Fruit fly (Drosophila melanogaster): Measurements from ENCODE around the gene CG14275.

The CG14275 gene

dm6 chr2L:8328526-8329097, 1.4 kb downstream of the CG14275 start:
- no peak for TF ChIP-seq CG34367 (tag; optimal IDR thresholded peaks at IDR 0.05)
- TF ChIP-seq CG8301 (tag; optimal IDR thresholded peaks at IDR 0.05), result no peak
- TF ChIP-seq CG14655 (GFP tag; optimal IDR thresholded peaks at IDR 0.05), result no peak
- TF ChIP-seq CG10348 (GFP tag; IDR thresholded peaks at IDR 0.05), result no peak
- no peak for TF ChIP-seq rn (GFP tag; IDR thresholded peaks at IDR 0.05)
- no peak for TF ChIP-seq CG4496 (GFP tag; IDR thresholded peaks at IDR 0.05)
- TF ChIP-seq Pif1B (GFP tag; optimal IDR thresholded peaks at IDR 0.05), result no peak
- TF ChIP-seq CG12605 (GFP tag; IDR thresholded peaks at IDR 0.05), result no peak
- no peak for TF ChIP-seq CG17806 (tag; optimal IDR thresholded peaks at IDR 0.05)
- no peak for TF ChIP-seq CG8159 (tag; optimal IDR thresholded peaks at IDR 0.05)
- no peak for TF ChIP-seq CG13204 (GFP tag; optimal IDR thresholded peaks at IDR 0.05)
- no peak for TF ChIP-seq Pif1A (GFP tag; optimal IDR thresholded peaks at IDR 0.05)
- TF ChIP-seq gl (tag; optimal IDR thresholded peaks at IDR 0.05), result no peak
- no peak for TF ChIP-seq Snoo (tag; optimal IDR thresholded peaks at IDR 0.05)
- no peak for TF ChIP-seq fd96Ca (GFP tag; IDR thresholded peaks at IDR 0.05)
- TF ChIP-seq Ets98B (GFP tag; IDR thresholded peaks at IDR 0.05), result no peak
- TF ChIP-seq D1 (tag; optimal IDR thresholded peaks at IDR 0.05), result no peak

- TF ChIP-seq CG8159 (tag; optimal IDR thresholded peaks at IDR 0.05) (no peak), Pif1B (GFP tag; optimal IDR thresholded peaks at IDR 0.05) (no peak), CG15710 (tag; optimal IDR thresholded peaks at IDR 0.05) (no peak), CG10348 (GFP tag; IDR thresholded peaks at IDR 0.05) (no peak), CG14655 (GFP tag; optimal IDR thresholded peaks at IDR 0.05) (no peak), Ets98B (GFP tag; IDR thresholded peaks at IDR 0.05) (no peak)
Observed at dm6 chr2L:8333185-8333584, 5.9 kb downstream of the CG14275 start.

DNA sequence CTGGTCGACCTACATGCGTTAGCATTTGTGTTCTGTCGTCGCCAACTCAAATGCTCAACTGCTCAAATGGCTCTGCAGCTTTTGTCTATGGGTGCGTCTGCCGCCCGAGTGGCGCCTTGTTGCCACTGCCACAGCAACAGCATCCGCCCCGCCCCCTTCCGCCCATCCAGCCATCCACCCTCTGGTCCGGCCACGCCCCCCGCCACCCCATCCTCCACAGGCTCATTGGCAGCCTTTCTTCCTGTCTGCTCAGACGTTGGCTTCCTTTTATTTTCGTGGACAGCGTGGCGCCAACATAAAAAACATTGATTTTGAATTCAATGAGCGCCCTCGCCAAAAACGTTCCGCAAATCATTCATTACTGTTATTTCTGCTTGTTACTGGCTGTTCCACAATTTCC, 6.4 kb downstream of the CG14275 start:
- no peak for TF ChIP-seq CG9948 (tag; optimal IDR thresholded peaks at IDR 0.05)
- TF ChIP-seq CG17806 (tag; optimal IDR thresholded peaks at IDR 0.05), result no peak
- TF ChIP-seq CG4496 (GFP tag; IDR thresholded peaks at IDR 0.05), result no peak
- TF ChIP-seq CG10348 (GFP tag; IDR thresholded peaks at IDR 0.05), result no peak
- TF ChIP-seq Pif1B (GFP tag; optimal IDR thresholded peaks at IDR 0.05), result no peak
- TF ChIP-seq fd96Ca (GFP tag; IDR thresholded peaks at IDR 0.05), result no peak
- no peak for TF ChIP-seq Snoo (tag; optimal IDR thresholded peaks at IDR 0.05)
- no peak for TF ChIP-seq CG13204 (GFP tag; optimal IDR thresholded peaks at IDR 0.05)
- TF ChIP-seq rn (GFP tag; IDR thresholded peaks at IDR 0.05), result no peak
- TF ChIP-seq Ets98B (GFP tag; IDR thresholded peaks at IDR 0.05), result no peak
- no peak for TF ChIP-seq EcR (GFP tag; optimal IDR thresholded peaks at IDR 0.05)
- no peak for TF ChIP-seq CG8159 (tag; optimal IDR thresholded peaks at IDR 0.05)
- TF ChIP-seq CG32121 (GFP tag; IDR thresholded peaks at IDR 0.05), result no peak

DNA sequence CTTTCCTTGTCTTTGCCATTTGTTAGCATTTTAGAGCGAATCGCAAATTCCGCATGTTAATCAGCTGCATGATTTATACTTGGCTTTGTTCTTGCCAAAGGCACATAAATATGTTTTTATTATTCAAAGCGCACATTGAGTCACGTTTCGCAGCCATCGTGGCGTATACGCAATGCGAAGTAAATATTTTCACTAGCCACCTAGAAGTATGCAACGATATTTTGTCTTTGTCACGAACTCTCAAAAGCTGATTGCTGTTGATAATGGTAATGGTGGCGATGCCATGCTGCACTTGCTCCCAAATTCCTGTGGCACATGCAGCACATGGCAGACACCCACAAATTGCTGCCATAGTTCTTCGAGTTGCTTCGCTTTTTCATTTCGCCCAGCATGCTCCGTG, 7.4 kb downstream of the CG14275 start:
- TF ChIP-seq CG4496 (GFP tag; IDR thresholded peaks at IDR 0.05), result peak; percentile 81
- no peak for TF ChIP-seq gl (tag; optimal IDR thresholded peaks at IDR 0.05)
- 0 out of 2 replicates have a peak, but pooled peaks have one; percentile 9 for TF ChIP-seq Ets98B (GFP tag; IDR thresholded peaks at IDR 0.05)
- TF ChIP-seq CG32121 (GFP tag; IDR thresholded peaks at IDR 0.05), result no peak
- no peak for TF ChIP-seq Snoo (tag; optimal IDR thresholded peaks at IDR 0.05)
- no peak for TF ChIP-seq rn (GFP tag; IDR thresholded peaks at IDR 0.05)
- TF ChIP-seq Pif1B (GFP tag; optimal IDR thresholded peaks at IDR 0.05), result no peak
- TF ChIP-seq CG8159 (tag; optimal IDR thresholded peaks at IDR 0.05), result no peak
- TF ChIP-seq CG13204 (GFP tag; optimal IDR thresholded peaks at IDR 0.05), result no peak
- TF ChIP-seq Pif1A (GFP tag; optimal IDR thresholded peaks at IDR 0.05), result peak; percentile 11
- TF ChIP-seq CG9948 (tag; optimal IDR thresholded peaks at IDR 0.05), result no peak
- peak; percentile 4 for TF ChIP-seq CG34367 (tag; optimal IDR thresholded peaks at IDR 0.05)
- no peak for TF ChIP-seq CG10348 (GFP tag; IDR thresholded peaks at IDR 0.05)
- no peak for TF ChIP-seq CG12605 (GFP tag; IDR thresholded peaks at IDR 0.05)
- peak; percentile 6 for TF ChIP-seq CG14655 (GFP tag; optimal IDR thresholded peaks at IDR 0.05)
- no peak for TF ChIP-seq CG15710 (tag; optimal IDR thresholded peaks at IDR 0.05)
- TF ChIP-seq CG8301 (tag; optimal IDR thresholded peaks at IDR 0.05), result no peak
- no peak for TF ChIP-seq EcR (GFP tag; optimal IDR thresholded peaks at IDR 0.05)
- no peak for TF ChIP-seq D1 (tag; optimal IDR thresholded peaks at IDR 0.05)
- TF ChIP-seq fd96Ca (GFP tag; IDR thresholded peaks at IDR 0.05), result no peak
- TF ChIP-seq CG17806 (tag; optimal IDR thresholded peaks at IDR 0.05), result no peak

dm6 chr2L:8338039-8338438, 10.8 kb downstream of the CG14275 start, which contains the start of gene witty:
Gene witty (plus strand): TSS chr2L:8338287.
- no peak for TF ChIP-seq CG14655 (GFP tag; optimal IDR thresholded peaks at IDR 0.05)
- no peak for TF ChIP-seq CG13204 (GFP tag; optimal IDR thresholded peaks at IDR 0.05)
- no peak for TF ChIP-seq rn (GFP tag; IDR thresholded peaks at IDR 0.05)
- TF ChIP-seq Pif1A (GFP tag; optimal IDR thresholded peaks at IDR 0.05), result no peak
- no peak for TF ChIP-seq fd96Ca (GFP tag; IDR thresholded peaks at IDR 0.05)
- TF ChIP-seq Pif1B (GFP tag; optimal IDR thresholded peaks at IDR 0.05), result no peak
- no peak for TF ChIP-seq Ets98B (GFP tag; IDR thresholded peaks at IDR 0.05)
- no peak for TF ChIP-seq CG8159 (tag; optimal IDR thresholded peaks at IDR 0.05)
- TF ChIP-seq gl (tag; optimal IDR thresholded peaks at IDR 0.05), result no peak

- no peak for TF ChIP-seq CG4496 (GFP tag; IDR thresholded peaks at IDR 0.05)
- no peak for TF ChIP-seq EcR (GFP tag; optimal IDR thresholded peaks at IDR 0.05)
- TF ChIP-seq CG17806 (tag; optimal IDR thresholded peaks at IDR 0.05), result no peak
Observed at dm6 chr2L:8339751-8340349, 12.6 kb downstream of the CG14275 start.

Measured in whole organism, pupa.